Worm (Caenorhabditis elegans): ENCODE measurements around the gene ZK1248.11.

- TF ChIP-seq him-1 (tag; optimal IDR thresholded peaks at IDR 0.05) (no peak), dao-5 (tag; optimal IDR thresholded peaks at IDR 0.05) (no peak)
Observed at ce11 chrII:5835146-5835545, 6.8 kb upstream of the ZK1248.11 start.
